Fruit fly (Drosophila melanogaster): ENCODE measurements around the gene CG14223.

CG14223 gene

DNA sequence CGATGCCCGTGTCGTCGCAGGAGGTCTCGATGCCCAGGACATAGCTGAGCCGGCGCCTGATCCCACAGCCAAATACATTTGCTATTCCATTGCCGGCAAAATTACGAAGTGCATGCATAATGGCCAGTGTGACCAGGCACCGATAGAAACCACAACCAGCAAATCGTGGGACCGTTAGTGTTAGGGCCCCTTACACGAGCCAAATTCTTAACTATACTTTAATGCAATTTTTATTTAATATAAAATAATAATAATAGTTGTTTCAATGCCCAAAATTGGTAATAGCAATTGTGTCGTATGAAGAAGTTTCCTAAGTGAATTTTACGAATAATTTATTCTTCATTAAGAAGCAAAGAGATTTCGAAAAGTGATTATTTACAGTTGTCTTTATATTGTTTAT, 37.8 kb upstream of the CG14223 start, which contains the start of gene Tcs4 (continued):
- TF ChIP-seq CG6175 (GFP tag; IDR thresholded peaks at IDR 0.05) (no peak), CG2712 (tag; optimal IDR thresholded peaks at IDR 0.05) (peak; percentile 60), klu (GFP tag; IDR thresholded peaks at IDR 0.05) (no peak), CG1602 (GFP tag; optimal IDR thresholded peaks at IDR 0.05) (no peak), Myb (GFP tag; optimal IDR thresholded peaks at IDR 0.05) (no peak), CG11398 (GFP tag; optimal IDR thresholded peaks at IDR 0.05) (no peak), nau (GFP tag; optimal IDR thresholded peaks at IDR 0.05) (no peak), Hand (GFP tag; optimal IDR thresholded peaks at IDR 0.05) (no peak), jing (GFP tag; optimal IDR thresholded peaks at IDR 0.05) (no peak), CG7271 (tag; optimal IDR thresholded peaks at IDR 0.05) (no peak), Med (GFP tag) (peak; percentile 76), pfk (GFP tag; optimal IDR thresholded peaks at IDR 0.05) (no peak), pita (GFP tag; optimal IDR thresholded peaks at IDR 0.05) (no peak), phol (tag; optimal IDR thresholded peaks at IDR 0.05) (peak; percentile 60), CG2129 (GFP tag; IDR thresholded peaks at IDR 0.05; ENCODE audit: partially characterized antibody) (no peak), Poxn (GFP tag; IDR thresholded peaks at IDR 0.05) (no peak), Hr78 (GFP tag; optimal IDR thresholded peaks at IDR 0.05) (no peak), CG8359 (GFP tag; optimal IDR thresholded peaks at IDR 0.05; ENCODE audit: borderline replicate concordance) (no peak), mld (GFP tag; IDR thresholded peaks at IDR 0.05; ENCODE audit: partially characterized antibody) (no peak), kah (GFP tag; optimal IDR thresholded peaks at IDR 0.05) (no peak), Dip2 (GFP tag; IDR thresholded peaks at IDR 0.05) (no peak), CG33213 (GFP tag; optimal IDR thresholded peaks at IDR 0.05) (no peak), NK7.1 (GFP tag; optimal IDR thresholded peaks at IDR 0.05) (no peak), vvl (GFP tag; IDR thresholded peaks at IDR 0.05) (peak; percentile 71), Atf6 (GFP tag; IDR thresholded peaks at IDR 0.05) (no peak), Dp (GFP tag; optimal IDR thresholded peaks at IDR 0.05) (peak; percentile 32), CG1832 (GFP tag; optimal IDR thresholded peaks at IDR 0.05) (no peak), Aef1 (GFP tag; IDR thresholded peaks at IDR 0.05) (no peak), fd3F (GFP tag; optimal IDR thresholded peaks at IDR 0.05) (no peak), CG11723 (GFP tag; optimal IDR thresholded peaks at IDR 0.05) (no peak), gfzf (GFP tag; optimal IDR thresholded peaks at IDR 0.05) (peak; percentile 63), otp (GFP tag; IDR thresholded peaks at IDR 0.05) (no peak), CG13123 (GFP tag; optimal IDR thresholded peaks at IDR 0.05) (no peak), CG4707 (GFP tag; optimal IDR thresholded peaks at IDR 0.05) (no peak), CG12104 (GFP tag; optimal IDR thresholded peaks at IDR 0.05) (no peak), Rfx (GFP tag; IDR thresholded peaks at IDR 0.05) (0 out of 2 replicates have a peak, but pooled peaks have one; percentile 29), CG12659 (GFP tag; optimal IDR thresholded peaks at IDR 0.05) (peak; percentile 39), exex (tag; optimal IDR thresholded peaks at IDR 0.05) (no peak), bbx (GFP tag; IDR thresholded peaks at IDR 0.05; ENCODE audit: partially characterized antibody) (peak; percentile 60; the same call in 1 of the 2 replicates), CG8388 (GFP tag; optimal IDR thresholded peaks at IDR 0.05) (no peak), Blimp-1 (GFP tag; optimal IDR thresholded peaks at IDR 0.05) (no peak), CG17385 (GFP tag; optimal IDR thresholded peaks at IDR 0.05) (no peak), lmd (GFP tag; IDR thresholded peaks at IDR 0.05) (no peak; the same call in 1 of the 2 replicates), Deaf1 (tag; optimal IDR thresholded peaks at IDR 0.05) (no peak), cato (GFP tag; optimal IDR thresholded peaks at IDR 0.05; ENCODE audit: borderline replicate concordance) (no peak), schlank (tag; optimal IDR thresholded peaks at IDR 0.05) (no peak), amos (GFP tag; IDR thresholded peaks at IDR 0.05; ENCODE audit: partially characterized antibody) (peak; percentile 46; the same call in 1 of the 2 replicates), tna (GFP tag; IDR thresholded peaks at IDR 0.05; ENCODE audit: partially characterized antibody) (no peak), E2f2 (GFP tag; IDR thresholded peaks at IDR 0.05) (peak; percentile 51), CG32532 (GFP tag; IDR thresholded peaks at IDR 0.05) (no peak)

Data from whole organism, embryonic.